Worm (Caenorhabditis elegans) whole organism, L3 larva: ENCODE data around the gene srw-141.

ENCODE experiments used
- aly-2 ChIP-seq: fragments of 150-350 bp; optimal IDR thresholded peaks from 2 replicates; lab custom pipeline; 2014; ENCODE audit warnings: missing biosample characterization, missing genetic modification characterization
- ama-1 ChIP-seq: fragments of 150-350 bp; optimal IDR thresholded peaks from 2 replicates; lab custom pipeline; 2018
- ceh-28 ChIP-seq: fragments of 150-350 bp; optimal IDR thresholded peaks from 2 replicates; lab custom pipeline; 2014; ENCODE audit warnings: missing biosample characterization, missing genetic modification reagents, missing genetic modification characterization
- ceh-82 ChIP-seq: fragments of 150-350 bp; optimal IDR thresholded peaks from 2 replicates; lab custom pipeline; 2014; ENCODE audit warnings: missing biosample characterization, missing genetic modification characterization
- ceh-9 ChIP-seq: sonication (generic microtip); optimal IDR thresholded peaks from 2 replicates; lab custom pipeline; 2018; ENCODE audit warnings: missing biosample characterization, missing genetic modification characterization
- egl-27 ChIP-seq: sonication (generic microtip); optimal IDR thresholded peaks from 4 replicates; lab custom pipeline; 2017; ENCODE audit warnings: missing biosample characterization, missing genetic modification reagents, missing genetic modification characterization
- egl-5 ChIP-seq: fragments of 150-350 bp; optimal IDR thresholded peaks from 2 replicates; lab custom pipeline; 2017; ENCODE audit warnings: missing biosample characterization, missing genetic modification reagents, missing genetic modification characterization, inconsistent platforms
- elt-2 ChIP-seq: sonication (generic microtip); optimal IDR thresholded peaks from 2 replicates; lab custom pipeline; 2016; ENCODE audit warnings: missing genetic modification reagents, mild to moderate bottlenecking, missing genetic modification characterization, missing compliant biosample characterization
- elt-3 ChIP-seq, 3 experiments: fragments of 150-350 bp in 1 of 3; sonication (generic microtip) in 2 of 3; optimal IDR thresholded peaks; 2 replicates in 2 of 3; 4 replicates in 1 of 3; lab custom pipeline; 2014 to 2017; ENCODE audit warnings: missing biosample characterization in 3 of 3, missing genetic modification characterization in 3 of 3
- fkh-2 ChIP-seq: fragments of 150-350 bp; optimal IDR thresholded peaks from 2 replicates; lab custom pipeline; 2014; ENCODE audit warnings: missing biosample characterization, missing genetic modification reagents, missing genetic modification characterization
- fos-1 ChIP-seq: fragments of 150-350 bp; optimal IDR thresholded peaks from 2 replicates; lab custom pipeline; 2014; ENCODE audit warnings: missing biosample characterization, missing genetic modification characterization
- hmg-11 ChIP-seq: sonication (generic microtip); optimal IDR thresholded peaks from 2 replicates; lab custom pipeline; 2016; ENCODE audit warnings: missing genetic modification characterization, missing compliant biosample characterization
- jun-1 ChIP-seq: fragments of 150-350 bp; optimal IDR thresholded peaks from 2 replicates; lab custom pipeline; 2014; ENCODE audit warnings: missing biosample characterization, missing genetic modification reagents, missing genetic modification characterization
- mdl-1 ChIP-seq: fragments of 150-350 bp; optimal IDR thresholded peaks from 2 replicates; lab custom pipeline; 2014; ENCODE audit warnings: missing biosample characterization, missing genetic modification characterization
- nfya-1 ChIP-seq: sonication (generic microtip); optimal IDR thresholded peaks from 2 replicates; lab custom pipeline; 2017; ENCODE audit warnings: missing genetic modification characterization, mild to moderate bottlenecking, missing compliant biosample characterization, antibody characterized with exemption, moderate library complexity; ENCODE audit not compliant: insufficient read depth
- nhr-11 ChIP-seq: fragments of 150-350 bp; optimal IDR thresholded peaks from 2 replicates; lab custom pipeline; 2014; ENCODE audit warnings: missing biosample characterization, missing genetic modification characterization
- nhr-25 ChIP-seq: sonication (generic microtip); optimal IDR thresholded peaks from 2 replicates; lab custom pipeline; 2017; ENCODE audit warnings: missing biosample characterization, missing genetic modification characterization
- snpc-4 ChIP-seq: fragments of 150-350 bp; optimal IDR thresholded peaks from 2 replicates; lab custom pipeline; 2014; ENCODE audit warnings: missing biosample characterization, missing genetic modification characterization
- tbx-2 ChIP-seq: sonication (generic microtip); optimal IDR thresholded peaks from 2 replicates; lab custom pipeline; 2016; ENCODE audit warnings: mild to moderate bottlenecking, missing genetic modification characterization, missing compliant biosample characterization
- unc-62 ChIP-seq: fragments of 150-350 bp; sonication (generic microtip); optimal IDR thresholded peaks from 4 replicates; lab custom pipeline; 2014; ENCODE audit warnings: missing biosample characterization, missing genetic modification reagents, missing genetic modification characterization
- ztf-11 ChIP-seq: fragments of 150-350 bp; optimal IDR thresholded peaks from 2 replicates; lab custom pipeline; 2014; ENCODE audit warnings: missing biosample characterization, missing genetic modification characterization

Gene srw-141

DNA sequence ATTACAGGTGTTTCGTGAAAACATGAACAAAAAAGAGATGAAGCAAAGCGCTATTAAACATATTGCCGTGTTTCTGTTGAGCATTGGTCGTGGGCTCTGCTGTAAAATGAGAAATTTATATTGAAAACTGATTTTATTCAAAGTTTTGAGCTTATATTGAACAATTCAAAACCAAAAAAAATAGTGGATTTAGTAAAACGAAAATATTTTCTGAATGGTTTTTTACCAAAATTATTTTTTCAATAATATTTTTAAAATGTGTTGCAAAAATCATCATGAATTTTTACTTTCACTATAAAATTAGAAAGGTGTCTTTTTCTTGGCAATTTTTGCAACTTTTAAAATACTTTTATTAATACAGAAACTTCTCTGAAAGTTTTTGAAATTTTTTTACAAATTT, 35.2 kb downstream of the srw-141 start, which contains the start of gene C31B8.7:
Gene C31B8.7 (minus strand): TSS at position 101 of the 400 bp plus-strand sequence.
- no peak for TF ChIP-seq jun-1
- TF ChIP-seq ceh-28 (tag; lab: Kevin White, UChicago) = no peak
- no peak for TF ChIP-seq fos-1 (tag; lab: Kevin White, UChicago)
- no peak for TF ChIP-seq egl-5
- TF ChIP-seq unc-62 (GFP tag; lab: Kevin White, UChicago) = no peak
- TF ChIP-seq ceh-82 = no peak
- no peak for TF ChIP-seq elt-3 (tag; optimal IDR thresholded peaks at IDR 0.05; lab: Kevin White, UChicago)
- TF ChIP-seq nhr-25 (tag; lab: Kevin White, UChicago) = no peak
- TF ChIP-seq, all 47 proteins: peak for 0

DNA sequence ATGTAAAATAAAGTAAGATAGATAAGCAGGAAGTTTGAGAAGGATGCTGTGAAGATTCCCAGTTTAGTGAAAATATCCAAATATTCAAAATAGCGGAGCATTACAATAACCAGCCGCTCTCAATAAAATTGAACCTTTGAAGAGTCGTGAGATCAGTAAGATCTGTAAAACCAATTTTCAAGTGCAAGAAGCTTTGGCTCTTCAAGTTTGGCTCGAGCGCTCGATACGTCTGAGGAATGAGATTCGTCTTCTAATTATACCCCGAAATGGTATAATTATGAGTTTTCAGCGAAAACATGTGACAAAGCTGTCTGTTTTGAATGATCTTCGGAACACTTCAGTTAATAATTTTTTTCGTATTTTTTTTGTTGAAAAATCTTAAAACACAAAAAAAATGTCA, 38.5 kb downstream of the srw-141 start, which contains the start of gene str-46:
Gene str-46 (minus strand): TSS at position 101 of the 400 bp plus-strand sequence.
- TF ChIP-seq elt-2 (no peak), unc-62 (GFP tag; lab: Kevin White, UChicago) (no peak)

DNA sequence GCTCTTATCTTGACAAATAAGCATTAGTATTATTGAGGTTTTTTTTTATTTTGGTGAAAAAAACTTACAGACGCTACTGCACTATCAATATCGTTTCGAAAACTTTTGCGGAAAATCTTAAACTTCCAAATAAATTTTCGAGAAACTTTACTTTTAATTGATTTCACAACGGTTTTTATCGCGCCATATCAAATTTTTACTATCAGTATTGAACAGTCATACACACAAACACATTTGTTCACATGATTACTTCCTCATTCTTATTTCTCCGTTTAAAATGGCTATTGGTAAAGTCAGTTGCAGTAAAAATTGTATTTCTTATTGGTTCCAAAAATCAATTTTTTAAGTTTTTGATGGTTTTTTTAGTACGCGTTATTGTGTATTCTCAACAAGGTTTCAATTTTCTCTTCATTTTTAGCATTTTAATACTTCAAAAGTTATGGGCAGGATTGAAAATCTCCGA, 42.2 kb downstream of the srw-141 start, which contains the start of gene pals-32:
Gene pals-32 (plus strand): TSS at position 413 of the 463 bp plus-strand sequence.
- TF ChIP-seq tbx-2 (tag; lab: Kevin White, UChicago) (no peak), elt-2 (peak; percentile 51), ztf-11 (no peak)

DNA sequence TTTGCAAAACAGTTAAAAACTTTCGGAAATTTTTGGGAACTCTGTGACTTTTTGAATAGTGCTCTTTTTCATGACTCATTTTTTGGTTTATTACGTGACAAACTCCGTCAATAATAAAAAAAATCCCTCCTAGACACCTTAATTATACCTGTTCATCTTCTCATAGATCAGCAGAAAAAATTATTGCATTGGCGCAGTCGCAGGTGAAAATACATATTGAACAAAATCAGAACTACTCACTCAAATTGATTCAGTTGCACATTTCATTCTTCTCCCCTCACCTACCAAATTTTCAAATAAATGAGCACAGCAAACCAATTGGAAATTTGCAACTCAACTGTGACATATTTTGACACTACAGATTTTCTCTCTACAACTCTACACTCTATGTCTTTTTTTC, 45.4 kb downstream of the srw-141 start, which contains the start of gene srh-127:
Gene srh-127 (plus strand): TSS at position 301 of the 400 bp plus-strand sequence.
- TF ChIP-seq fkh-2 (tag; lab: Kevin White, UChicago) = no peak
- TF ChIP-seq nhr-11 = no peak
- no peak for TF ChIP-seq ama-1 (lab: Kevin White, UChicago)
- no peak for TF ChIP-seq aly-2 (tag; lab: Kevin White, UChicago)
- TF ChIP-seq unc-62 (GFP tag; lab: Kevin White, UChicago) = no peak
- no peak for TF ChIP-seq nfya-1 (tag; lab: Kevin White, UChicago)

DNA sequence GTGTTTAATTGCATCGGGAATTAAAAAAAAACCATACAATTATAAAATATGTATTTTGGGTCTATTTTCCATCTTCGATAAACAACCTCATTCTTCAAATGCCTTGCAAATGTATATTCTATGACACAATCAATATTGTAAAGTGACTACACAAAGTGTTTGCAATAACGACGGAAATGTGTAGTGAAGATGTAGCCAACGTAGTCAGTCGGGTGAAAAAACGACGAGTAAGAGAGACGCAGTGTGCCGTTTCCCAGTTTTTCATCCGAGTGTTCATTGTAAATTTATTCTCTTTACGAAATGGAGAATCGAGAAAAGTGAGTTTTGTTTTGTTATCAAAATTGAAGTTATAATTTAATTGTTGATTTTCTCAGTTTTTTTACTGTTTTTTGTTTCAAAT, 46.5 kb downstream of the srw-141 start, which contains the start of gene F37B4.15:
Gene F37B4.15 (plus strand): TSS at position 301 of the 400 bp plus-strand sequence.
- TF ChIP-seq snpc-4 (tag; lab: Kevin White, UChicago) (no peak), egl-27 (tag; lab: Kevin White, UChicago) (no peak), fos-1 (tag; lab: Kevin White, UChicago) (no peak)

DNA sequence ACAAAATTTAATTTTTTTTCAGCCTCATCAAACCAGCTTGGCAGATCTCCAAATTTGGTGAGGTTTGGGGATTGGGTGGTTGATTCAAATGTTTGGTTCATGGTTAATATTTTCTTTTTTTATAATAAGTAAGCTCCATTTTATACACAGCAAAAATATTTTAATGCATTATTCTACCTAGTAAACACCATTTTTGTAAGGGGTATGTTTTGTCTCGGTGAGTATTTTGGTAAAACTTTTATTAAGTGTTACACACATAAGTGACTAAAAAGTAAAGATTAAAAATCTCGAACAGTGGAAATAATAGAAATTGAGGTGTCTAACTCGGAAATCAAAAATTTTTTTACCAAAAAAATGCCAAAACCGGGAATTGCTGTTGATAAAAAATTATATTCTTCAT, 49.7 kb downstream of the srw-141 start, which contains the start of gene srw-4:
Gene srw-4 (minus strand): TSS at position 101 of the 400 bp plus-strand sequence.
- no peak for TF ChIP-seq ceh-82
- no peak for TF ChIP-seq tbx-2 (tag; lab: Kevin White, UChicago)
- TF ChIP-seq hmg-11 (tag; lab: Kevin White, UChicago) = no peak
- TF ChIP-seq elt-2 = no peak
- no peak for TF ChIP-seq fos-1 (tag; lab: Kevin White, UChicago)
- TF ChIP-seq mdl-1 (tag; lab: Kevin White, UChicago) = no peak
- no peak for TF ChIP-seq egl-5

DNA sequence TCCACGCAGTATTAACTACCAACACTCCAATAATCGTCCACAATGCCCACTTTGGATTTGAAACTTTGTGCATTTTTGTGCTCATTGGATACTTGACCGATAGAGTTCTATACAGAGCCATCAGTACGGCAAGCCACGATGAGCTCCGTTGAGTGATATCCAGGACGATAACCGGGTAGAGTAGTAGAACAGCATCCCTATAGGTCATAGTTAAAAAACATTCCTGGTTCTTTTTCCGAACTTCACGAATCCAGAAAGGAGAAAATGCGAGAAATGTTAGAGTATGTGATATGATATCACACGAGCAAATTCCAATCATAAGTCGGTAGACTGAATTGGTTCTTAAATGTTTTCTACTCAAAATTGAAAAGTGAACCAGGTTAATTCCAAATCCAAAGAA, 50.1 kb downstream of the srw-141 start:
- TF ChIP-seq fkh-2 (tag; lab: Kevin White, UChicago) = no peak
- no peak for TF ChIP-seq ceh-9
